Worm (Caenorhabditis elegans): ENCODE data around the gene wdr-20.

wdr-20 gene

ce11 chrV:10174632-10175075 is 40.7 kb upstream of the wdr-20 start:
- TF ChIP-seq pros-1 (tag; optimal IDR thresholded peaks at IDR 0.05) (no peak), ets-4 (tag; optimal IDR thresholded peaks at IDR 0.05) (no peak), tbx-7 (tag; optimal IDR thresholded peaks at IDR 0.05) (no peak), rnt-1 (tag; optimal IDR thresholded peaks at IDR 0.05) (no peak), gmeb-2 (tag; optimal IDR thresholded peaks at IDR 0.05) (no peak), sox-4 (tag; optimal IDR thresholded peaks at IDR 0.05) (no peak), hlh-6 (tag; optimal IDR thresholded peaks at IDR 0.05) (no peak), pax-1 (tag; optimal IDR thresholded peaks at IDR 0.05) (no peak), mec-3 (tag; optimal IDR thresholded peaks at IDR 0.05; ENCODE audit: borderline replicate concordance) (no peak), sdc-2 (tag; optimal IDR thresholded peaks at IDR 0.05) (no peak), hlh-15 (tag; optimal IDR thresholded peaks at IDR 0.05) (no peak), ttx-3 (tag; optimal IDR thresholded peaks at IDR 0.05) (no peak), hlh-30 (tag; optimal IDR thresholded peaks at IDR 0.05; ENCODE audit: insufficient read depth) (peak; percentile 66), ceh-18 (tag; optimal IDR thresholded peaks at IDR 0.05) (peak; percentile 41), eyg-1 (tag; optimal IDR thresholded peaks at IDR 0.05) (no peak), nfya-1 (tag; optimal IDR thresholded peaks at IDR 0.05) (peak; percentile 96), K09A11.1 (tag; optimal IDR thresholded peaks at IDR 0.05; ENCODE audit: insufficient read depth) (no peak), F13H6.1 (tag; optimal IDR thresholded peaks at IDR 0.05) (no peak), unc-3 (GFP tag; conservative IDR thresholded peaks at IDR 0.05) (no peak), unc-3 (tag; optimal IDR thresholded peaks at IDR 0.05) (peak; percentile 32), unc-86 (tag; optimal IDR thresholded peaks at IDR 0.05) (no peak), unc-55 (GFP tag; optimal IDR thresholded peaks at IDR 0.05) (no peak), ceh-19 (GFP tag; optimal IDR thresholded peaks at IDR 0.05) (peak; percentile 31), hlh-13 (GFP tag; optimal IDR thresholded peaks at IDR 0.05) (no peak), syd-9 (tag; optimal IDR thresholded peaks at IDR 0.05) (no peak), lin-11 (tag; optimal IDR thresholded peaks at IDR 0.05) (no peak), ceh-45 (GFP tag; IDR thresholded peaks at IDR 0.05) (no peak), tbx-2 (tag; optimal IDR thresholded peaks at IDR 0.05) (peak; percentile 37), elt-4 (tag; optimal IDR thresholded peaks at IDR 0.05) (no peak), T23F11.4 (GFP tag; optimal IDR thresholded peaks at IDR 0.05) (no peak), K02D7.2 (tag; optimal IDR thresholded peaks at IDR 0.05) (no peak), ceh-2 (tag; optimal IDR thresholded peaks at IDR 0.05) (no peak), sox-2 (GFP tag; IDR thresholded peaks at IDR 0.05) (no peak), pqm-1 (tag; optimal IDR thresholded peaks at IDR 0.05) (no peak), ceh-6 (GFP tag; optimal IDR thresholded peaks at IDR 0.05) (no peak), pha-4 (tag; optimal IDR thresholded peaks at IDR 0.05) (no peak), elt-2 (tag; optimal IDR thresholded peaks at IDR 0.05) (no peak), C08G9.2 (tag; optimal IDR thresholded peaks at IDR 0.05) (no peak), pat-9 (tag; optimal IDR thresholded peaks at IDR 0.05) (no peak), Y22D7AL.16 (tag; optimal IDR thresholded peaks at IDR 0.05) (no peak), nhr-232 (tag; optimal IDR thresholded peaks at IDR 0.05) (no peak), pag-3 (tag; optimal IDR thresholded peaks at IDR 0.05; ENCODE audit: borderline replicate concordance) (no peak), dve-1 (tag; optimal IDR thresholded peaks at IDR 0.05) (no peak), hlh-8 (tag; optimal IDR thresholded peaks at IDR 0.05) (no peak), ceh-24 (tag; optimal IDR thresholded peaks at IDR 0.05) (no peak), ceh-9 (tag; optimal IDR thresholded peaks at IDR 0.05) (no peak), ceh-14 (tag; optimal IDR thresholded peaks at IDR 0.05) (peak; percentile 83), pha-2 (tag; optimal IDR thresholded peaks at IDR 0.05) (no peak), ceh-34 (tag; optimal IDR thresholded peaks at IDR 0.05) (peak; percentile 24), fkh-6 (tag; optimal IDR thresholded peaks at IDR 0.05) (no peak), odd-2 (tag; optimal IDR thresholded peaks at IDR 0.05) (no peak), ceh-48 (tag; optimal IDR thresholded peaks at IDR 0.05) (peak; percentile 99), ceh-22 (tag; optimal IDR thresholded peaks at IDR 0.05) (no peak), lim-6 (tag; optimal IDR thresholded peaks at IDR 0.05) (no peak)
